Worm (Caenorhabditis elegans) whole organism, early embryonic: ENCODE results near the gene txt-18.

Source experiments
- B0310.2 ChIP-seq: sonication (generic microtip); optimal IDR thresholded peaks from 2 replicates; lab custom pipeline; 2016; ENCODE audit warnings: mild to moderate bottlenecking, missing genetic modification characterization, missing compliant biosample characterization
- F13C5.2 ChIP-seq: sonication (generic microtip); optimal IDR thresholded peaks from 2 replicates; lab custom pipeline; 2017; ENCODE audit warnings: mild to moderate bottlenecking, missing genetic modification characterization, inconsistent platforms, missing compliant biosample characterization
- aly-1 ChIP-seq: sonication (generic microtip); optimal IDR thresholded peaks from 2 replicates; lab custom pipeline; 2016; ENCODE audit warnings: missing genetic modification characterization, missing compliant biosample characterization
- ama-1 ChIP-seq: fragments of 150-350 bp; optimal IDR thresholded peaks from 2 replicates; lab custom pipeline; 2014
- ceh-13 ChIP-seq: fragments of 200-800 bp; sonication (Bioruptor generic); optimal IDR thresholded peaks from 2 replicates; lab custom pipeline; 2018; ENCODE audit warnings: mild to moderate bottlenecking, missing genetic modification characterization, missing compliant biosample characterization
- ceh-36 ChIP-seq: sonication (generic microtip); optimal IDR thresholded peaks from 2 replicates; lab custom pipeline; 2016; ENCODE audit warnings: missing genetic modification characterization, inconsistent platforms, missing compliant biosample characterization
- ets-7 ChIP-seq: sonication (generic microtip); optimal IDR thresholded peaks from 2 replicates; lab custom pipeline; 2016; ENCODE audit warnings: missing genotype, missing genetic modification characterization, missing compliant biosample characterization
- flt-1 ChIP-seq: fragments of 200-800 bp; sonication (Bioruptor generic); IDR thresholded peaks from 2 replicates; pipeline ENCODE4 v1.3.6; 2022; ENCODE audit warnings: missing genetic modification characterization, missing compliant biosample characterization
- hmbx-1 ChIP-seq: sonication (generic microtip); optimal IDR thresholded peaks from 2 replicates; lab custom pipeline; 2016; ENCODE audit warnings: mild to moderate bottlenecking, missing genetic modification characterization, missing compliant biosample characterization
- hmg-4 ChIP-seq: fragments of 200-800 bp; sonication (Bioruptor generic); optimal IDR thresholded peaks from 2 replicates; lab custom pipeline; 2018; ENCODE audit warnings: mild to moderate bottlenecking, missing genetic modification characterization, missing compliant biosample characterization
- hnd-1 ChIP-seq: sonication (generic microtip); optimal IDR thresholded peaks from 2 replicates; lab custom pipeline; 2016; ENCODE audit warnings: missing genetic modification characterization, missing compliant biosample characterization
- pes-1 ChIP-seq: fragments of 200-800 bp; sonication (Bioruptor generic); IDR thresholded peaks from 2 replicates; pipeline ENCODE4 v1.3.6; 2022; ENCODE audit warnings: missing genetic modification reagents, missing genetic modification characterization, missing compliant biosample characterization
- scrt-1 ChIP-seq: fragments of 200-800 bp; sonication (Bioruptor generic); IDR thresholded peaks from 2 replicates; pipeline ENCODE4 v1.3.6; 2022; ENCODE audit warnings: missing genetic modification characterization, missing compliant biosample characterization
- sea-1 ChIP-seq: fragments of 200-800 bp; sonication (Bioruptor generic); conservative IDR thresholded peaks from 2 replicates; pipeline ENCODE4 v1.3.6; 2022; ENCODE audit warnings: missing genetic modification characterization, missing compliant biosample characterization
- tbx-11 ChIP-seq: fragments of 200-800 bp; sonication (Bioruptor generic); IDR thresholded peaks from 2 replicates; pipeline ENCODE4 v1.3.6; 2022; ENCODE audit warnings: missing genetic modification characterization, missing compliant biosample characterization
- tbx-37 ChIP-seq: fragments of 200-800 bp; sonication (Bioruptor generic); conservative IDR thresholded peaks from 2 replicates; pipeline ENCODE4 v1.3.6; 2022; ENCODE audit warnings: missing genetic modification reagents, missing genetic modification characterization, missing compliant biosample characterization
- tra-4 ChIP-seq: sonication (generic microtip); optimal IDR thresholded peaks from 2 replicates; lab custom pipeline; 2017; ENCODE audit warnings: missing genetic modification characterization, missing compliant biosample characterization

The txt-18 gene

ce11 chrII:6379038-6379563 lies 35.2 kb downstream of the txt-18 start:
- TF ChIP-seq ceh-13 (no peak), tbx-37 (GFP tag; lab: Robert Waterston, UW) (no peak), aly-1 (tag; lab: Kevin White, UChicago) (no peak), scrt-1 (GFP tag; lab: Robert Waterston, UW) (no peak), hmg-4 (no peak), tbx-11 (GFP tag; lab: Robert Waterston, UW) (no peak), tra-4 (tag; lab: Kevin White, UChicago) (no peak), B0310.2 (no peak), ets-7 (no peak), ceh-36 (no peak), ama-1 (no peak), sea-1 (GFP tag; lab: Robert Waterston, UW) (no peak), pes-1 (no peak), hnd-1 (tag; lab: Kevin White, UChicago) (no peak), flt-1 (GFP tag; lab: Robert Waterston, UW) (no peak), F13C5.2 (no peak)

ce11 chrII:6380866-6381265 lies 37.0 kb downstream of the txt-18 start, which contains the start of gene F58F12.12:
TSS of gene F58F12.12 (plus strand) at chrII:6381166.
- TF ChIP-seq aly-1 (tag; lab: Kevin White, UChicago) (no peak), hmg-4 (no peak), ets-7 (no peak), hnd-1 (tag; lab: Kevin White, UChicago) (no peak)

ce11 chrII:6383183-6383695 lies 39.4 kb downstream of the txt-18 start, which contains the start of gene F58F12.1:
TSS of gene F58F12.1 (plus strand) at chrII:6383645.
- TF ChIP-seq ceh-36 (no peak), tbx-37 (GFP tag; lab: Robert Waterston, UW) (peak; percentile 38; the same call in 1 of the 2 replicates), F13C5.2 (peak; percentile 52), ets-7 (no peak), tra-4 (tag; lab: Kevin White, UChicago) (no peak)

ce11 chrII:6386467-6386866 lies 42.6 kb downstream of the txt-18 start, which contains the start of gene F58F12.4:
TSS of gene F58F12.4 (plus strand) at chrII:6386767.
- TF ChIP-seq ets-7, result no peak
- TF ChIP-seq tra-4 (tag; lab: Kevin White, UChicago), result no peak
- TF ChIP-seq scrt-1 (GFP tag; lab: Robert Waterston, UW), result no peak
- no peak for TF ChIP-seq ceh-13
- TF ChIP-seq tbx-37 (GFP tag; lab: Robert Waterston, UW), result no peak
- no peak for TF ChIP-seq aly-1 (tag; lab: Kevin White, UChicago)

ce11 chrII:6387937-6388336 lies 44.1 kb downstream of the txt-18 start, which contains the start of gene F58F12.2:
TSS of gene F58F12.2 (minus strand) at chrII:6388037.
- TF ChIP-seq ceh-36 (no peak), hnd-1 (tag; lab: Kevin White, UChicago) (no peak), aly-1 (tag; lab: Kevin White, UChicago) (no peak), scrt-1 (GFP tag; lab: Robert Waterston, UW) (no peak), tra-4 (tag; lab: Kevin White, UChicago) (no peak), tbx-11 (GFP tag; lab: Robert Waterston, UW) (no peak), hmbx-1 (tag; lab: Kevin White, UChicago) (no peak), flt-1 (GFP tag; lab: Robert Waterston, UW) (no peak), pes-1 (no peak), tbx-37 (GFP tag; lab: Robert Waterston, UW) (no peak), ama-1 (no peak), B0310.2 (no peak), ceh-13 (no peak), F13C5.2 (no peak), sea-1 (GFP tag; lab: Robert Waterston, UW) (no peak)

- TF ChIP-seq pes-1, result no peak
- TF ChIP-seq B0310.2, result no peak
- TF ChIP-seq aly-1 (tag; lab: Kevin White, UChicago), result no peak
- no peak for TF ChIP-seq tra-4 (tag; lab: Kevin White, UChicago)
- TF ChIP-seq flt-1 (GFP tag; lab: Robert Waterston, UW), result no peak
- TF ChIP-seq tbx-11 (GFP tag; lab: Robert Waterston, UW), result no peak
- no peak for TF ChIP-seq scrt-1 (GFP tag; lab: Robert Waterston, UW)
- TF ChIP-seq hnd-1 (tag; lab: Kevin White, UChicago), result no peak
- TF ChIP-seq ceh-13, result no peak
- no peak for TF ChIP-seq ama-1
- no peak for TF ChIP-seq ceh-36
- TF ChIP-seq ets-7, result no peak
- TF ChIP-seq hmg-4, result no peak
- TF ChIP-seq sea-1 (GFP tag; lab: Robert Waterston, UW), result no peak
- no peak for TF ChIP-seq tbx-37 (GFP tag; lab: Robert Waterston, UW)
- TF ChIP-seq F13C5.2, result no peak
These were observed 47.3 kb downstream of the txt-18 start, which contains the start of gene F58F12.3 for ce11 chrII:6391195-6391594. TSS of gene F58F12.3 (minus strand) at chrII:6391295.

ce11 chrII:6394037-6394436 lies 50.2 kb downstream of the txt-18 start:
- TF ChIP-seq aly-1 (tag; lab: Kevin White, UChicago) (no peak), hnd-1 (tag; lab: Kevin White, UChicago) (no peak), pes-1 (no peak), scrt-1 (GFP tag; lab: Robert Waterston, UW) (no peak), F13C5.2 (no peak), tra-4 (tag; lab: Kevin White, UChicago) (no peak), hmg-4 (no peak), sea-1 (GFP tag; lab: Robert Waterston, UW) (no peak), ceh-36 (no peak), tbx-11 (GFP tag; lab: Robert Waterston, UW) (no peak), tbx-37 (GFP tag; lab: Robert Waterston, UW) (no peak), hmbx-1 (tag; lab: Kevin White, UChicago) (no peak), ama-1 (no peak)
